Worm (Caenorhabditis elegans): ENCODE results near the gene repo-1.

DNA sequence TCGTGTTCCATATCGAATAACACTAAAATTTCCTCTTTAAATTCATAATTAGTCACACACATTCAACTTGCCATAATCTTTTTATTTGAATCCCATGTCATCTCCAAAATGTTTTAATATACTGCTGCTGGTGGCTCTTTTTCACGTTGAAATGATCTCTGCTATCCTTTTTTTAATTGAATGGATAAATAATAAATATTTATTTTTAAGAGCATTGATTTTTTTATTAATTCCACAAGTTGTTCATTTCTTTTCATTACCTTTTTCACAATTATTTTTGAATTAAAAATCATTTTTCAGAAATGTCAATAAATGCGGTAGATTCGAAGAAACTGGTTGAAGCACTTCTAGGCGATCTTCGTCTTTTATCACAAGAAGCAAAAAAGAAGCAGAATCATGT, 12.2 kb downstream of the repo-1 start, which contains the start of gene mon-2:
- TF ChIP-seq cnd-1 (tag; optimal IDR thresholded peaks at IDR 0.05) (no peak), elt-3 (tag; optimal IDR thresholded peaks at IDR 0.05) (no peak), ces-1 (GFP tag; optimal IDR thresholded peaks at IDR 0.05) (no peak), nhr-237 (tag; optimal IDR thresholded peaks at IDR 0.05) (no peak)
